Fruit fly (Drosophila melanogaster): ENCODE measurements around the gene Moe.

dm6 chrX:8896845-8897775, 1.0 kb downstream of the Moe start:
- TF ChIP-seq psq (optimal IDR thresholded peaks at IDR 0.05), result no peak
- TF ChIP-seq Myc (optimal IDR thresholded peaks at IDR 0.05), result no peak
- TF ChIP-seq h (optimal IDR thresholded peaks at IDR 0.05), result no peak
- no peak for TF ChIP-seq ttk (optimal IDR thresholded peaks at IDR 0.05)

All from Kc167 (cell line).